Worm (Caenorhabditis elegans) whole organism, L1 larva: ENCODE data around the gene D1054.5.

Experiments
- aha-1 ChIP-seq: fragments of 150-350 bp; optimal IDR thresholded peaks from 2 replicates; lab custom pipeline; 2014; ENCODE audit warnings: missing biosample characterization, missing genetic modification characterization
- ceh-90 ChIP-seq: sonication (generic microtip); optimal IDR thresholded peaks from 2 replicates; lab custom pipeline; 2016; ENCODE audit warnings: missing genetic modification characterization, missing compliant biosample characterization
- ces-1 ChIP-seq: fragments of 150-350 bp; optimal IDR thresholded peaks from 2 replicates; lab custom pipeline; 2014; ENCODE audit warnings: missing biosample characterization, missing genetic modification reagents, missing genetic modification characterization
- elt-3 ChIP-seq, 6 experiments: fragments of 150-350 bp in 1 of 6; sonication (generic microtip); optimal IDR thresholded peaks; 2 replicates each; lab custom pipeline; 2017 to 2018; ENCODE audit warnings: missing biosample characterization in 6 of 6, missing genetic modification characterization in 6 of 6, inconsistent platforms in 1 of 6
- hlh-17 ChIP-seq: fragments of 200-800 bp; sonication (Bioruptor generic); optimal IDR thresholded peaks from 2 replicates; lab custom pipeline; 2018; ENCODE audit warnings: missing genetic modification characterization, mild to moderate bottlenecking, missing compliant biosample characterization, moderate library complexity, borderline replicate concordance
- hlh-4 ChIP-seq: sonication (generic microtip); optimal IDR thresholded peaks from 2 replicates; lab custom pipeline; 2016; ENCODE audit warnings: mild to moderate bottlenecking, missing genetic modification characterization, missing compliant biosample characterization
- lsy-2 ChIP-seq, 2 experiments: fragments of 150-350 bp; optimal IDR thresholded peaks; 2 replicates each; lab custom pipeline; 2014; ENCODE audit warnings: missing biosample characterization in 2 of 2, missing genetic modification characterization in 2 of 2
- mef-2 ChIP-seq: fragments of 150-350 bp; optimal IDR thresholded peaks from 2 replicates; lab custom pipeline; 2014; ENCODE audit warnings: missing biosample characterization, missing genetic modification characterization
- nhr-12 ChIP-seq: sonication (generic microtip); optimal IDR thresholded peaks from 2 replicates; lab custom pipeline; 2017; ENCODE audit warnings: missing biosample characterization, missing genetic modification characterization
- nhr-237 ChIP-seq: fragments of 150-350 bp; optimal IDR thresholded peaks from 2 replicates; lab custom pipeline; 2014; ENCODE audit warnings: missing biosample characterization, missing genetic modification characterization
- nhr-77 ChIP-seq: fragments of 150-350 bp; optimal IDR thresholded peaks from 2 replicates; lab custom pipeline; 2014; ENCODE audit warnings: missing biosample characterization, missing genetic modification characterization
- unc-62 ChIP-seq: fragments of 150-350 bp; optimal IDR thresholded peaks from 2 replicates; lab custom pipeline; 2014; ENCODE audit warnings: missing biosample characterization, missing genetic modification reagents, missing genetic modification characterization
- zag-1 ChIP-seq: fragments of 150-350 bp; optimal IDR thresholded peaks from 2 replicates; lab custom pipeline; 2014; ENCODE audit warnings: missing biosample characterization, missing genetic modification characterization

DNA sequence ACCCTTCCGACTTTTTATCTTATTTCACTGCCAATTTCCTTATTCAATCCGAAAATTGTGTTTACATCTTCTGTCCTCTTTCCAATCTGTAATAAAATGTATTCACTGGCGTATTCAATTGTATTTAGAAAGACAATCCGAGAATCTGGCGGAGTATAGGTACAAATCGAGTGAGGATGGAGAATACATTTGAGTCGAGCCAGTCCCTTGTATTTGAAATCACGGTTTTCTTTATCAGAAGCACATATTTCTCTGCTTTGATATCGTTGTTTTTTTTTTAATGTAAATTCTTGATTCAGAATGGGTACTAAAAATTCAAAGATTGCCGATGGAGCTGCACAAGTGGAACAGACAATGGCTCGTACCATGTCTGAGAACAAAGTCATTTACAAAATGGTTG, 12.3 kb downstream of the D1054.5 start, which contains the start of gene ocr-1:
- TF ChIP-seq ces-1 (GFP tag; lab: Kevin White, UChicago) (no peak), hlh-17 (GFP tag; lab: Kevin White, UChicago) (no peak), nhr-12 (no peak), mef-2 (tag; lab: Kevin White, UChicago) (no peak), zag-1 (tag; lab: Kevin White, UChicago) (no peak), nhr-77 (tag; lab: Kevin White, UChicago) (no peak), unc-62 (GFP tag; lab: Kevin White, UChicago) (no peak), hlh-4 (no peak), aha-1 (tag; lab: Kevin White, UChicago) (no peak), ceh-90 (no peak), elt-3 (tag; optimal IDR thresholded peaks at IDR 0.05; lab: Kevin White, UChicago) (no peak), nhr-237 (tag; lab: Kevin White, UChicago) (no peak), lsy-2 (tag; optimal IDR thresholded peaks at IDR 0.05; lab: Kevin White, UChicago) (no peak)
